Worm (Caenorhabditis elegans): ENCODE measurements around the gene tag-124.

The tag-124 gene

DNA sequence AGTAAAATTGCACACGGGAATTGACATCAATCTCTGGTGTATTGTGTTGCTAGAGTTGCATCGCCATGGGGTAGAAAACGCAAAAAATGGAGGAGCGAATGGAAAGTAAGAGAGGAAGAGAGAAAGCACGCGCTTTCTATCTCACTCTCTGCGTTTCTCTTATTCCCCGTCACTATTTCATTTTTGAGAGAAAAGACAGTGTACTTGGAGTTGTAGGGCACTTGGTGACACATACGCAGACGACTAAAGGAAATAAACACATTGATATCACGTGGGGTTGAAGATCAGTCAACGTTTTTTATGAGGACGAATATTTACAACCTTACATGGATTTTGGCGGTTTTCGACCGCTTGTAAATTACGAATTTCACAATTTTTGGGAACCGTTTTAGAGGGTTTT, 12.3 kb downstream of the tag-124 start (continued):
- TF ChIP-seq unc-39 (tag; optimal IDR thresholded peaks at IDR 0.05) (no peak), nhr-43 (tag; optimal IDR thresholded peaks at IDR 0.05; ENCODE audit: poor library complexity, severe bottlenecking) (peak; percentile 97), eor-1 (tag; optimal IDR thresholded peaks at IDR 0.05) (no peak)

DNA sequence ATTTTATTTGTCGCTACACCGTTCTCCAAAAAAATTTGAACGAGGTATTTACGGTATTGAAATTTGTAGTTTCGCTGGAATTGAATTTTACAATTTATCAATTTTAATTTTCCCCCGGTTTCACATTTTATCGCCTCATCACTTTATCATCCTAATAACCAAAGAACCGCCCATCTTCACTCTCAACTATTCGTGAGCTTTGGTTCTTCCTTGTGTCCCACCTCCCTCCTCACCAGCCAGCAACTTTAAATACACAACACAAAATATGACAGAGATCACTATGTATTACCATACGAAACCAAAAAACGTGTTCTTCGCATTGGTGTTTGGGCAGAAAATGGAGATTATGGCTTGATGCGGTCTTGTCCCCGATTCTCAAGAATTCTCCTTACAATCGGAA, 13.0 kb downstream of the tag-124 start:
- TF ChIP-seq elt-3 (tag; optimal IDR thresholded peaks at IDR 0.05), result no peak
- TF ChIP-seq ceh-82 (tag; optimal IDR thresholded peaks at IDR 0.05), result no peak
- no peak for TF ChIP-seq ceh-9 (tag; optimal IDR thresholded peaks at IDR 0.05)
- TF ChIP-seq ztf-11 (tag; optimal IDR thresholded peaks at IDR 0.05), result no peak
- no peak for TF ChIP-seq tbx-2 (tag; optimal IDR thresholded peaks at IDR 0.05)
- TF ChIP-seq nhr-76 (tag; optimal IDR thresholded peaks at IDR 0.05), result no peak
- TF ChIP-seq sea-2 (GFP tag; optimal IDR thresholded peaks at IDR 0.05), result no peak
- TF ChIP-seq unc-39 (tag; optimal IDR thresholded peaks at IDR 0.05), result no peak
- no peak for TF ChIP-seq nhr-12 (tag; optimal IDR thresholded peaks at IDR 0.05)
- TF ChIP-seq ceh-16 (tag; optimal IDR thresholded peaks at IDR 0.05), result no peak
- no peak for TF ChIP-seq nhr-43 (tag; optimal IDR thresholded peaks at IDR 0.05; ENCODE audit: poor library complexity, severe bottlenecking)
- no peak for TF ChIP-seq nhr-77 (tag; optimal IDR thresholded peaks at IDR 0.05)
- TF ChIP-seq elt-2 (tag; optimal IDR thresholded peaks at IDR 0.05), result peak; percentile 68
- no peak for TF ChIP-seq ceh-28 (tag; optimal IDR thresholded peaks at IDR 0.05)
- TF ChIP-seq mdl-1 (tag; optimal IDR thresholded peaks at IDR 0.05), result no peak
- no peak for TF ChIP-seq fkh-10 (GFP tag; optimal IDR thresholded peaks at IDR 0.05)
- no peak for TF ChIP-seq hmg-11 (tag; optimal IDR thresholded peaks at IDR 0.05)
- peak; percentile 35 for TF ChIP-seq ama-1 (optimal IDR thresholded peaks at IDR 0.05)
- no peak for TF ChIP-seq unc-62 (GFP tag; optimal IDR thresholded peaks at IDR 0.05)
- TF ChIP-seq nfya-1 (tag; optimal IDR thresholded peaks at IDR 0.05; ENCODE audit: insufficient read depth), result peak; percentile 3
- no peak for TF ChIP-seq skn-1 (tag; optimal IDR thresholded peaks at IDR 0.05)
- no peak for TF ChIP-seq daf-12 (tag; optimal IDR thresholded peaks at IDR 0.05)
- TF ChIP-seq snpc-4 (tag; optimal IDR thresholded peaks at IDR 0.05), result no peak
- TF ChIP-seq eor-1 (tag; optimal IDR thresholded peaks at IDR 0.05), result no peak
- no peak for TF ChIP-seq nhr-67 (tag; optimal IDR thresholded peaks at IDR 0.05)
- TF ChIP-seq zag-1 (tag; optimal IDR thresholded peaks at IDR 0.05), result no peak
- TF ChIP-seq nhr-28 (tag; optimal IDR thresholded peaks at IDR 0.05), result no peak
- TF ChIP-seq aly-2 (tag; optimal IDR thresholded peaks at IDR 0.05), result no peak
- TF ChIP-seq egl-5 (tag; optimal IDR thresholded peaks at IDR 0.05), result no peak
- TF ChIP-seq lsy-12 (tag; optimal IDR thresholded peaks at IDR 0.05), result no peak
- TF ChIP-seq egl-27 (tag; optimal IDR thresholded peaks at IDR 0.05), result no peak
- TF ChIP-seq lin-15B (tag; optimal IDR thresholded peaks at IDR 0.05), result no peak
- no peak for TF ChIP-seq mml-1 (tag; optimal IDR thresholded peaks at IDR 0.05)
- no peak for TF ChIP-seq jun-1 (tag; optimal IDR thresholded peaks at IDR 0.05)
- no peak for TF ChIP-seq nhr-11 (tag; optimal IDR thresholded peaks at IDR 0.05)
- TF ChIP-seq R02D3.7 (tag; optimal IDR thresholded peaks at IDR 0.05), result no peak
- TF ChIP-seq ZK546.5 (tag; optimal IDR thresholded peaks at IDR 0.05), result no peak
- no peak for TF ChIP-seq ztf-4 (tag; optimal IDR thresholded peaks at IDR 0.05)
- no peak for TF ChIP-seq nhr-25 (tag; optimal IDR thresholded peaks at IDR 0.05)
- peak; percentile 18 for TF ChIP-seq pha-4 (tag; optimal IDR thresholded peaks at IDR 0.05)
- no peak for TF ChIP-seq fos-1 (tag; optimal IDR thresholded peaks at IDR 0.05)
- TF ChIP-seq elt-1 (tag; optimal IDR thresholded peaks at IDR 0.05), result no peak
- TF ChIP-seq nhr-237 (tag; optimal IDR thresholded peaks at IDR 0.05), result no peak
- TF ChIP-seq nhr-23 (tag; optimal IDR thresholded peaks at IDR 0.05), result no peak
- no peak for TF ChIP-seq fkh-2 (tag; optimal IDR thresholded peaks at IDR 0.05)
- peak; percentile 87 for TF ChIP-seq pqm-1 (tag; optimal IDR thresholded peaks at IDR 0.05)
- peak; percentile 34 for TF ChIP-seq lin-39 (tag; optimal IDR thresholded peaks at IDR 0.05)
